Worm (Caenorhabditis elegans): Measurements from ENCODE around the gene spr-3.
A peak's percentile ranks its signal among the peaks of the same experiment; 100 is the strongest.

The spr-3 gene

ce11 chrX:4523887-4524350, 10.0 kb downstream of the spr-3 start, which contains the start of gene pdi-2 (continued):
- TF ChIP-seq duxl-1 (tag; optimal IDR thresholded peaks at IDR 0.05; ENCODE audit: poor library complexity) (peak; percentile 2), dmd-6 (GFP tag; IDR thresholded peaks at IDR 0.05) (peak; percentile 77), ctbp-1 (GFP tag; IDR thresholded peaks at IDR 0.05) (peak; percentile 90), vab-7 (GFP tag; IDR thresholded peaks at IDR 0.05) (no peak), lin-15B (tag; optimal IDR thresholded peaks at IDR 0.05) (no peak), fos-1 (tag; optimal IDR thresholded peaks at IDR 0.05) (no peak), unc-130 (GFP tag; optimal IDR thresholded peaks at IDR 0.05) (no peak), daf-16 (GFP tag; optimal IDR thresholded peaks at IDR 0.05) (no peak), daf-16 (tag; optimal IDR thresholded peaks at IDR 0.05) (peak; percentile 62), cey-2 (tag; optimal IDR thresholded peaks at IDR 0.05; ENCODE audit: borderline replicate concordance, insufficient read depth) (no peak), set-16 (GFP tag; IDR thresholded peaks at IDR 0.05) (peak; percentile 98), zag-1 (tag; optimal IDR thresholded peaks at IDR 0.05) (no peak), D1046.2 (GFP tag; IDR thresholded peaks at IDR 0.05) (peak; percentile 52; the same call in 1 of the 2 replicates), zip-2 (tag; optimal IDR thresholded peaks at IDR 0.05) (no peak), tra-1 (GFP tag; IDR thresholded peaks at IDR 0.05) (peak; percentile 59; the same call in 1 of the 2 replicates), madf-9 (GFP tag; conservative IDR thresholded peaks at IDR 0.05) (peak; percentile 42; the same call in 1 of the 2 replicates), T20F7.1 (GFP tag; optimal IDR thresholded peaks at IDR 0.05) (peak; percentile 34), egl-27 (tag; optimal IDR thresholded peaks at IDR 0.05) (no peak), rbr-2 (tag; optimal IDR thresholded peaks at IDR 0.05) (peak; percentile 24), hif-1 (tag; optimal IDR thresholded peaks at IDR 0.05) (peak in 1 of 2 experiments; percentile 99), skn-1 (tag; optimal IDR thresholded peaks at IDR 0.05) (no peak), nhr-41 (GFP tag; IDR thresholded peaks at IDR 0.05) (peak; percentile 22; the same call in 1 of the 2 replicates), madf-5 (GFP tag; IDR thresholded peaks at IDR 0.05) (0 out of 4 replicates have a peak, but pooled peaks of 1 of the 2 experiments have one; percentile 15), ZK337.2 (GFP tag; IDR thresholded peaks at IDR 0.05) (no peak), unc-39 (tag; optimal IDR thresholded peaks at IDR 0.05) (no peak), daf-12 (tag; optimal IDR thresholded peaks at IDR 0.05) (no peak), daf-8 (GFP tag; IDR thresholded peaks at IDR 0.05) (no peak), F10B5.3 (tag; optimal IDR thresholded peaks at IDR 0.05) (no peak), ceh-62 (tag; optimal IDR thresholded peaks at IDR 0.05) (no peak), ceh-44 (GFP tag; IDR thresholded peaks at IDR 0.05) (no peak), Y48G9A.11 (GFP tag; IDR thresholded peaks at IDR 0.05) (no peak), ceh-20 (GFP tag; IDR thresholded peaks at IDR 0.05) (no peak), lsy-2 (tag; optimal IDR thresholded peaks at IDR 0.05) (peak; percentile 45 to 91), saeg-2 (GFP tag; IDR thresholded peaks at IDR 0.05) (0 out of 2 replicates have a peak, but pooled peaks have one; percentile 25), sdz-12 (GFP tag; optimal IDR thresholded peaks at IDR 0.05) (peak; percentile 27), zfp-2 (tag; optimal IDR thresholded peaks at IDR 0.05) (no peak), gei-8 (GFP tag; optimal IDR thresholded peaks at IDR 0.05) (no peak), ama-1 (optimal IDR thresholded peaks at IDR 0.05) (peak; percentile 76), F44E2.7 (GFP tag; IDR thresholded peaks at IDR 0.05) (no peak), F49E8.2 (tag; optimal IDR thresholded peaks at IDR 0.05; ENCODE audit: borderline replicate concordance) (no peak), lir-3 (tag; optimal IDR thresholded peaks at IDR 0.05) (no peak), ceh-28 (tag; optimal IDR thresholded peaks at IDR 0.05) (no peak), nhr-77 (tag; optimal IDR thresholded peaks at IDR 0.05) (peak; percentile 33), jun-1 (tag; optimal IDR thresholded peaks at IDR 0.05) (peak; percentile 31), Y5F2A.4 (GFP tag; optimal IDR thresholded peaks at IDR 0.05) (no peak), nhr-48 (tag; optimal IDR thresholded peaks at IDR 0.05) (peak; percentile 32), hlh-11 (tag; optimal IDR thresholded peaks at IDR 0.05) (peak; percentile 94), mxl-2 (GFP tag; conservative IDR thresholded peaks at IDR 0.05) (peak; percentile 47; the same call in 1 of the 2 replicates), zfp-3 (GFP tag; conservative IDR thresholded peaks at IDR 0.05) (no peak), nhr-10 (tag; optimal IDR thresholded peaks at IDR 0.05) (no peak), egl-43 (GFP tag; IDR thresholded peaks at IDR 0.05) (peak; percentile 82)

Data from whole organism, L4 larva.